Fruit fly (Drosophila melanogaster) Kc167 (cell line): Measurements from ENCODE around the gene 4E-T.

ENCODE experiments used
- h ChIP-seq: fragments of >200 bp; optimal IDR thresholded peaks from 3 replicates; lab custom pipeline; 2018; ENCODE audit warnings: missing external identifiers
- insv ChIP-seq: fragments of >200 bp; optimal IDR thresholded peaks from 3 replicates; lab custom pipeline; 2018; ENCODE audit warnings: missing external identifiers
- psq ChIP-seq: fragments of >200 bp; optimal IDR thresholded peaks from 2 replicates; lab custom pipeline; 2017; ENCODE audit warnings: missing external identifiers
- ttk ChIP-seq: sonication (Bioruptor generic); optimal IDR thresholded peaks from 2 replicates; lab custom pipeline; 2017; ENCODE audit warnings: missing external identifiers

DNA sequence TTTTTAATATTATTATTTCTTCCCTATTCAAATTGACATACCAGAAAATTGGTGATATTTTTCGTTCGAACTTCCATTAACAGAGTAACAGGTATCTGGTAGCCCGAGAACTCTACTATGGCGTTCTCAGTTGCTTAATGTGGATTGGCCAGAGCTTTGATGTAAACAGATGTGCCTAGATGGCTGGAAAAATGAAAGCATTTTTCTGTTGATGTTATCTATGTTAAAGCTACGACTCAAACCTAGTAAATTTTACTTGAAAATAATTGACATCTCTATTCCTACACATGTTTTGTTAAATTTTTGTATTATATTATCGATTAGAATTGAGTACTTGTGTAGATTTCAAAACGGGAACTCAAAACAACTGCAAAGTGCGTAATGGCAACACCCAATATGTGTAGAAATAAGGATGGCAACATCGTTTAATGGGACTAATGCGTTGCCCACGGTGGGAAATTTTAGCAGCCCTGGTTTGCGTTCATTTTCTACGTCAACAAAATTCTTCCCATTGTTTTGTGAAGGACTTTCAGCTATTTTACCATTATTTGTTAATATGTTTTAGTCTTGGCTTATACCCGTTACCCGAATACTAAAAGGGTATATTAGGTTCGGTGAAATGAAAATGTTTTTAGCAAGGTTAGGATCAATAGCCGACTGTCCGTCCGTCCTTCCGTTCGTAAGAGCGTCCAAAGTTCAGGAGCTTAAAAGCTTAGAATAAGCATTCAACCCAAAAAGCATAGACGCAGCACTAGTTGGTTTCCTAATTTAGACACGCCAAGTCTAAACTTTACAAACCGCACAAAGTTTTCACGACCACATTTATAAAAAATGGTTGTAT, 21.7 kb upstream of the 4E-T start:
- TF ChIP-seq psq (no peak), insv (lab: Kevin White, UChicago) (no peak), h (lab: Kevin White, UChicago) (no peak), ttk (lab: Kevin White, UChicago) (no peak)
